Worm (Caenorhabditis elegans): ENCODE measurements around the gene F57G12.1.

- TF ChIP-seq zag-1 (tag; optimal IDR thresholded peaks at IDR 0.05) (no peak), R02D3.7 (tag; optimal IDR thresholded peaks at IDR 0.05) (no peak), elt-3 (tag; optimal IDR thresholded peaks at IDR 0.05) (no peak), mdl-1 (tag; optimal IDR thresholded peaks at IDR 0.05) (no peak), nhr-28 (tag; optimal IDR thresholded peaks at IDR 0.05) (no peak), unc-62 (GFP tag; optimal IDR thresholded peaks at IDR 0.05) (no peak), fkh-10 (GFP tag; optimal IDR thresholded peaks at IDR 0.05) (no peak), elt-1 (tag; optimal IDR thresholded peaks at IDR 0.05) (no peak), nhr-11 (tag; optimal IDR thresholded peaks at IDR 0.05) (peak; percentile 39), fos-1 (tag; optimal IDR thresholded peaks at IDR 0.05) (no peak)
These were observed 30.4 kb upstream of the F57G12.1 start for ce11 chrX:12201840-12202239.
